Fruit fly (Drosophila melanogaster): ENCODE data around the gene CG13051.

DNA sequence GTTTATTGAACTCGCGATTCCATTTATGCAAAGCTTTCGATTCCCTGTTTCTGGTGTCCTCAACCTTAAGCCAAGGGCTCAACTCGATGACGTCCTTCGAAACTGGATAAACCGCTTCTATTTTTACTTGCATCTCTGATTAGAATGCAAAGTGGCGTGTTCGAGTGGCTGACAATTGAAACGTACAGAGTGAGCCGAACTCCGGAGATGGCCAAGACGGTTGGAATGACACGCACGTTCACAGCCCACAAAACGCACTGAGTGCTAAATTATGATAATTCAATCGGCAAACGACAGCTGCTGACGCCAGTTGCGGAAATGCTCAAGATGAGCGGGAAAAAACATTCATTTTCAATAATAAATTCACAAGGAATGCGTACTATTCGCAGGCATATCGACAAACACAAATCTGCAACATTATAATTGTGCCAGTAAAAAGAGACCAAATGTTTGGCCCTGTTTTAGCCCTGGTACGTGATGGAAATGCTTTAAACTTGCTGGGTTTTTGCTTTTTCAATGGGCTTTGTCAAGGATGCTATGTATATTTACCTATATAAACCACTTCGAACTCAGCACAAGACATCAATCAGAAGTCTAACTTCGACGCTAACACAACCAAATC is 7.5 kb upstream of the CG13051 start, which contains the start of gene CG13066:
- TF ChIP-seq acj6 (GFP tag; optimal IDR thresholded peaks at IDR 0.05) (no peak), Hr39 (GFP tag; optimal IDR thresholded peaks at IDR 0.05) (no peak), CG9139 (GFP tag; optimal IDR thresholded peaks at IDR 0.05) (no peak), Blimp-1 (GFP tag; optimal IDR thresholded peaks at IDR 0.05) (no peak), CG6792 (GFP tag; optimal IDR thresholded peaks at IDR 0.05) (no peak), Hr38 (GFP tag; optimal IDR thresholded peaks at IDR 0.05) (no peak)

All from whole organism, prepupa.